Fruit fly (Drosophila melanogaster) whole organism, prepupa: ENCODE measurements around the gene vig2.

ENCODE experiments used
- CG11294 ChIP-seq: fragments of 200-800 bp; sonication (Bioruptor generic); IDR thresholded peaks from 2 replicates; pipeline ENCODE4 v1.3.6; 2022; ENCODE audit warnings: missing biosample characterization, missing genetic modification characterization
- CG11762 ChIP-seq: fragments of 200-800 bp; sonication (Bioruptor generic); optimal IDR thresholded peaks from 3 replicates; lab custom pipeline; 2016; ENCODE audit warnings: missing biosample characterization, missing genetic modification characterization; ENCODE audit not compliant: insufficient read depth
- CG11902 ChIP-seq: fragments of 200-800 bp; sonication (Bioruptor generic); optimal IDR thresholded peaks from 3 replicates; lab custom pipeline; 2016; ENCODE audit warnings: missing biosample characterization, missing genetic modification characterization
- CG1621 ChIP-seq: fragments of 200-800 bp; sonication (Bioruptor generic); optimal IDR thresholded peaks from 3 replicates; lab custom pipeline; 2018; ENCODE audit warnings: missing biosample characterization, mild to moderate bottlenecking, missing genetic modification characterization
- CG3032 ChIP-seq: fragments of 200-800 bp; optimal IDR thresholded peaks from 2 replicates; lab custom pipeline; 2019; ENCODE audit warnings: missing biosample characterization, mild to moderate bottlenecking, missing genetic modification characterization, moderate library complexity
- CG6163 ChIP-seq: fragments of 200-800 bp; sonication (Bioruptor generic); IDR thresholded peaks from 3 replicates; pipeline ENCODE4 v1.3.6; 2022; ENCODE audit warnings: missing biosample characterization, missing genetic modification characterization
- CG8119 ChIP-seq: fragments of 200-800 bp; sonication (Bioruptor generic); IDR thresholded peaks from 3 replicates; pipeline ENCODE4 v1.3.6; 2022; ENCODE audit warnings: missing biosample characterization, missing genetic modification characterization
- CG9139 ChIP-seq: fragments of 200-800 bp; sonication (Bioruptor generic); optimal IDR thresholded peaks from 3 replicates; lab custom pipeline; 2017; ENCODE audit warnings: missing biosample characterization, mild to moderate bottlenecking, missing genetic modification characterization
- Eip78C ChIP-seq: fragments of 200-800 bp; sonication (Bioruptor generic); peaks from one replicate; lab custom pipeline; 2016; ENCODE audit warnings: missing biosample characterization, missing genetic modification characterization
- Hr39 ChIP-seq: fragments of 200-800 bp; sonication (Bioruptor generic); optimal IDR thresholded peaks from 2 replicates; lab custom pipeline; 2016; ENCODE audit warnings: missing biosample characterization, missing genetic modification characterization
- Hr4 ChIP-seq: fragments of 200-800 bp; sonication (Bioruptor generic); optimal IDR thresholded peaks from 3 replicates; lab custom pipeline; 2016; ENCODE audit warnings: missing biosample characterization, missing genetic modification characterization
- Lpt ChIP-seq: fragments of 200-800 bp; sonication (Bioruptor generic); optimal IDR thresholded peaks from 3 replicates; lab custom pipeline; 2016; ENCODE audit warnings: missing biosample characterization, missing genetic modification characterization
- Met ChIP-seq: fragments of 200-800 bp; sonication (Bioruptor generic); optimal IDR thresholded peaks from 3 replicates; lab custom pipeline; 2016; ENCODE audit warnings: missing biosample characterization, missing genetic modification characterization
- Sox102F ChIP-seq: fragments of 200-800 bp; sonication (Bioruptor generic); optimal IDR thresholded peaks from 2 replicates; lab custom pipeline; 2016; ENCODE audit warnings: missing biosample characterization, mild to moderate bottlenecking, missing genetic modification characterization
- Sox14 ChIP-seq: fragments of 200-800 bp; sonication (Bioruptor generic); optimal IDR thresholded peaks from 3 replicates; lab custom pipeline; 2016; ENCODE audit warnings: missing biosample characterization, missing genetic modification characterization
- cyc ChIP-seq: fragments of 200-800 bp; sonication (Bioruptor generic); optimal IDR thresholded peaks from 3 replicates; lab custom pipeline; 2016; ENCODE audit warnings: missing biosample characterization, missing genetic modification characterization
- dac ChIP-seq: fragments of 200-800 bp; sonication (Bioruptor generic); optimal IDR thresholded peaks from 2 replicates; lab custom pipeline; 2017; ENCODE audit warnings: missing biosample characterization, mild to moderate bottlenecking, missing genetic modification characterization
- fd85E ChIP-seq: fragments of 200-800 bp; sonication (Bioruptor generic); optimal IDR thresholded peaks from 3 replicates; lab custom pipeline; 2016; ENCODE audit warnings: missing biosample characterization, missing genetic modification characterization

Gene vig2

dm6 chr3R:25174244-25174643 lies 51.1 kb downstream of the vig2 start (continued):
- TF ChIP-seq CG6163 (GFP tag; lab: Robert Waterston, UW): peak; percentile 45; the same call in 1 of the 3 replicates
- peak; percentile 33 for TF ChIP-seq CG1621 (tag; lab: Kevin White, UChicago)
- TF ChIP-seq CG11294 (GFP tag; lab: Robert Waterston, UW): no peak
- TF ChIP-seq Met (GFP tag; lab: Kevin White, UChicago): peak; percentile 70
- TF ChIP-seq CG9139 (GFP tag; lab: Kevin White, UChicago): peak; percentile 58
- peak; percentile 49 for TF ChIP-seq Sox102F (GFP tag; lab: Kevin White, UChicago)
- peak; percentile 4 for TF ChIP-seq CG11762 (GFP tag; lab: Kevin White, UChicago)
- no peak for TF ChIP-seq fd85E
- TF ChIP-seq CG11902 (GFP tag; lab: Kevin White, UChicago): peak; percentile 48
- TF ChIP-seq dac (GFP tag; lab: Kevin White, UChicago): no peak
- TF ChIP-seq Lpt (GFP tag; lab: Kevin White, UChicago): no peak
- peak; percentile 68 for TF ChIP-seq Hr39 (GFP tag; lab: Kevin White, UChicago)
- peak; percentile 54 for TF ChIP-seq Sox14
- no peak for TF ChIP-seq Hr4
- TF ChIP-seq Eip78C (GFP tag; lab: Kevin White, UChicago): peak; percentile 87
- peak; percentile 61 for TF ChIP-seq CG3032
- peak; percentile 70 for TF ChIP-seq cyc
- 0 out of 3 replicates have a peak, but pooled peaks have one; percentile 20 for TF ChIP-seq CG8119 (GFP tag; lab: Robert Waterston, UW)
